Fruit fly (Drosophila melanogaster): ENCODE data around the gene Nsun2.

The Nsun2 gene

DNA sequence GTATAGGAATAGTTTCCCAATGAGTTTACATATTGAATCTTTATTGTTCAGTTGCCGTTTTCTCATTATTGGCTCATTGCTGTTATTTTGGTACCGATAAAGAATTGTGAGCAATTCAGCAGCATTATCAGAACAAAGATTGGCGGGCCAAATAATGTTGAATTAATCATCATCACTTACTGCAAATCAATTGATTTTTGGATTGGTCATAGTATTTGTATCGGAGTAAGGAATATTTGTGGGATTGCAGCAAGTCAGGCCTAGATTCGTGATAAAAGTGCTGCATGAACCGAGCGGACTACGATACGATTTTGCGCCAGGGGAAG is 5.5 kb downstream of the Nsun2 start (continued):
- no peak for TF ChIP-seq CG11902 (GFP tag; optimal IDR thresholded peaks at IDR 0.05)
- TF ChIP-seq Hr38 (GFP tag; optimal IDR thresholded peaks at IDR 0.05): no peak
- peak in 1 of 2 experiments; percentile 32 for TF ChIP-seq salr (GFP tag; optimal IDR thresholded peaks at IDR 0.05)
- TF ChIP-seq CG6854 (GFP tag; optimal IDR thresholded peaks at IDR 0.05): no peak
- TF ChIP-seq CG6792 (GFP tag; optimal IDR thresholded peaks at IDR 0.05): peak; percentile 6
- TF ChIP-seq fd85E (GFP tag; optimal IDR thresholded peaks at IDR 0.05): no peak
- TF ChIP-seq dac (GFP tag; optimal IDR thresholded peaks at IDR 0.05): peak; percentile 13
- no peak for TF ChIP-seq CG31627 (GFP tag; optimal IDR thresholded peaks at IDR 0.05)
- TF ChIP-seq svp (GFP tag): no peak
- no peak for TF ChIP-seq dsx (GFP tag; optimal IDR thresholded peaks at IDR 0.05; ENCODE audit: poor library complexity, severe bottlenecking)
- peak; percentile 53 for TF ChIP-seq CG10669 (GFP tag; optimal IDR thresholded peaks at IDR 0.05)
- TF ChIP-seq pdm3 (GFP tag; optimal IDR thresholded peaks at IDR 0.05): peak; percentile 51
- no peak for TF ChIP-seq CG16779 (tag; optimal IDR thresholded peaks at IDR 0.05)
- no peak for TF ChIP-seq Hr39 (GFP tag; optimal IDR thresholded peaks at IDR 0.05)
- TF ChIP-seq CG6276 (GFP tag; optimal IDR thresholded peaks at IDR 0.05): peak; percentile 48
- TF ChIP-seq Smox (GFP tag; optimal IDR thresholded peaks at IDR 0.05): no peak
- no peak for TF ChIP-seq Sox102F (GFP tag; optimal IDR thresholded peaks at IDR 0.05)
- TF ChIP-seq topi (GFP tag; optimal IDR thresholded peaks at IDR 0.05): peak; percentile 19
- TF ChIP-seq Eip78C (GFP tag): peak; percentile 87
- TF ChIP-seq CG34406 (GFP tag; optimal IDR thresholded peaks at IDR 0.05): no peak
- TF ChIP-seq Hr4 (GFP tag; optimal IDR thresholded peaks at IDR 0.05): peak; percentile 55
- TF ChIP-seq Sox14 (GFP tag; optimal IDR thresholded peaks at IDR 0.05): no peak
- peak; percentile 14 for TF ChIP-seq achi (GFP tag; optimal IDR thresholded peaks at IDR 0.05)
- no peak for TF ChIP-seq CG1621 (tag; optimal IDR thresholded peaks at IDR 0.05)
- peak; percentile 25 for TF ChIP-seq cyc (GFP tag; optimal IDR thresholded peaks at IDR 0.05)
- TF ChIP-seq Gug (GFP tag; IDR thresholded peaks at IDR 0.05): no peak
- no peak for TF ChIP-seq Ets21C (GFP tag; optimal IDR thresholded peaks at IDR 0.05)
- TF ChIP-seq Sox15 (GFP tag; optimal IDR thresholded peaks at IDR 0.05): no peak

DNA sequence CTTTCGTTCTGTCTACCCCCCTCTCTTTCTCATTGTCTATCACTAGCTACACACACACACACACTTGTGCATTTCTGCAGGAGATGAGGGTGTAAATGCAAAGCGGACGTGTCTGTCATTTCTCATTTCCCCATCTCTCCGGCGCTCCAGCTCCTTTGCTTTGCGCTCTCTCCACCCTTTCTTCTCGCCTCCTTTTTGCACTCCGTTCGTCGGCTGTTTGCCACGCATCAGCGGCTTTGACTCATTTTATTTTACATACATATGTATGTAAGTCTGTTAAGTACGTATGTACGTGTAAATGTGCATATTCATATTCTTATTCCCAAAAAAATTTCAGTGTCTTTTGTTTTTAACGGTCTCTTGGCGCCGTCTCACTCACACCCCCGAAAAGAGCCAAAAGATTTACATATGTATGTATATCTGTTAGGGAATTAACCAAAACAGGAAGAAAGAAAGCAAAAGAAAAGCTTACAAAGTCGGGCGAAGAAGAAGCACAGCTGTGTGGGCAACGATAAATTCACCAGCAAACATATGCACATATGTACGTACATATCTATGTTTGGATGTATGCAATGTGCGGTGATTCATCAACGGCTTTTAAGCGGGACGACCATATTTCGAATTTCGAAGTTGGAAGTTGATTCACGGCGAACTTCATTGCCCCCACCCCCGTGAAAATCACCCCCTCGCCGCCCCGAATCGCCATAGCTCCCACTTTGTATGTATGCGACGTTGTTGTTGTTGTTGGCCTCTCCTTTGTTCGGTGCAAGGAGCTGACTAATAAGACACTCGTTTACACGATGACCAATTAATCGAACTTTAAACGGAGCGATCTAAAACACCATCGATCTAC is 6.0 kb downstream of the Nsun2 start:
- TF ChIP-seq CG11902 (GFP tag; optimal IDR thresholded peaks at IDR 0.05) (no peak), svp (GFP tag) (peak; percentile 16), CG15336 (GFP tag; IDR thresholded peaks at IDR 0.05) (no peak), OdsH (GFP tag; optimal IDR thresholded peaks at IDR 0.05) (no peak), eg (GFP tag; IDR thresholded peaks at IDR 0.05) (0 out of 3 replicates have a peak, but pooled peaks have one; percentile 25), CG6163 (GFP tag; IDR thresholded peaks at IDR 0.05) (0 out of 3 replicates have a peak, but pooled peaks have one; percentile 4), Hr38 (GFP tag; optimal IDR thresholded peaks at IDR 0.05) (no peak), Eip93F (GFP tag; optimal IDR thresholded peaks at IDR 0.05) (peak; percentile 49), Eip78C (GFP tag) (peak; percentile 49), dsx (GFP tag; optimal IDR thresholded peaks at IDR 0.05; ENCODE audit: poor library complexity, severe bottlenecking) (peak; percentile 67), CG31627 (GFP tag; optimal IDR thresholded peaks at IDR 0.05) (no peak), Met (GFP tag; optimal IDR thresholded peaks at IDR 0.05) (peak; percentile 10)

DNA sequence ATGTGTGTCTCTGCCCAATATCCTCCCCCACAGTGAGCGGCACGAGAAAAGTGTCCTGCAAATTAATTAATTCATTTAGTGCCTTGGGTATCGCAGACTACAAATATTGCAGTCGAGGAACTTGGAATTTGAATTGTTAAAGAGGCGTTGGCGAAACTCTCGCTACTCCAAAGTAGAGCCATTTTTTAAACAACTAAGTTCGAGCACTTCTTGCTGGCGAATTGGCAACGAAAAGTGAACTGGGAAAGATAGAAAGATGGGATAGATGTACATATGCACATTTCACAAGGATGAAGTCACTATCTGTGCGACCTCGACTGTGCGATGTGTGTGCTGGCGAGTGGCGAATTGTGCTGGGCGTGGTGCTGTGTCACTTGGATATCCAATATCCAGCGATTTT is 6.8 kb downstream of the Nsun2 start:
- TF ChIP-seq Hr38 (GFP tag; optimal IDR thresholded peaks at IDR 0.05) (no peak), Sox102F (GFP tag; optimal IDR thresholded peaks at IDR 0.05) (peak; percentile 30), CG6792 (GFP tag; optimal IDR thresholded peaks at IDR 0.05) (peak; percentile 63), Ets96B (tag; optimal IDR thresholded peaks at IDR 0.05) (peak; percentile 70), fd85E (GFP tag; optimal IDR thresholded peaks at IDR 0.05) (no peak), pdm3 (GFP tag; optimal IDR thresholded peaks at IDR 0.05) (peak; percentile 76), acj6 (GFP tag; optimal IDR thresholded peaks at IDR 0.05) (peak; percentile 67), Blimp-1 (GFP tag; optimal IDR thresholded peaks at IDR 0.05) (peak; percentile 31), CG11902 (GFP tag; optimal IDR thresholded peaks at IDR 0.05) (no peak), OdsH (GFP tag; optimal IDR thresholded peaks at IDR 0.05) (peak; percentile 68), Hr4 (GFP tag; optimal IDR thresholded peaks at IDR 0.05) (peak; percentile 70), CG6808 (GFP tag; optimal IDR thresholded peaks at IDR 0.05) (peak; percentile 77), Smox (GFP tag; optimal IDR thresholded peaks at IDR 0.05) (peak; percentile 42), fkh (GFP tag; optimal IDR thresholded peaks at IDR 0.05) (no peak), CG15336 (GFP tag; IDR thresholded peaks at IDR 0.05) (peak; percentile 83), Eip75B (GFP tag; optimal IDR thresholded peaks at IDR 0.05) (peak; percentile 63), CG9139 (GFP tag; optimal IDR thresholded peaks at IDR 0.05) (peak; percentile 38), salr (GFP tag; optimal IDR thresholded peaks at IDR 0.05) (peak; percentile 29 to 69), CG34406 (GFP tag; optimal IDR thresholded peaks at IDR 0.05) (peak; percentile 56), CG8319 (GFP tag; optimal IDR thresholded peaks at IDR 0.05) (peak; percentile 47), CG11762 (GFP tag; optimal IDR thresholded peaks at IDR 0.05; ENCODE audit: insufficient read depth) (peak; percentile 18), CG7368 (GFP tag; optimal IDR thresholded peaks at IDR 0.05) (peak; percentile 71), topi (GFP tag; optimal IDR thresholded peaks at IDR 0.05) (peak; percentile 63), spab (GFP tag; optimal IDR thresholded peaks at IDR 0.05) (peak; percentile 72)
